Worm (Caenorhabditis elegans): ENCODE results near the gene itr-1.

Gene itr-1

DNA sequence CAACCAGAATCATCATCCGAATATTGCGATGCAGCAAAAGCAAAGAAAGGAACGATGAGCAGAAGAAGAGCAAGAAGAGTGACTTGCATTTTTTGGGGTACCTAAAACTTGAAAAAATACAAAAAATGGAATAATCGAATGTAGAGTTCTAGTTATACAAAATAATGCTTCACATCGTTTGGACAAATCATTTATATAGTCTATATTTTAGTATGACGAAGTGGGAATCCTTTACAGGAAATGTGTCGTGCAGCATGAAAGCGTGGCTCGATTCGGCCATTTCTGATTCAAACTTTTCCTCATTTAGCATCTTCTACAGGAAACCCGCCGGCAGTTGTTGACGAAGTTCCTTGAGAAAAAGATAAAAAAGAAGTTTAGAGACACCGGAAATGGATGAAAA, 32.0 kb upstream of the itr-1 start, which contains the start of gene nlp-20:
TSS of gene nlp-20 (minus strand) at position 101 of the 400 bp plus-strand sequence.
- no peak for TF ChIP-seq nhr-25 (tag; optimal IDR thresholded peaks at IDR 0.05)
- TF ChIP-seq fkh-2 (tag; optimal IDR thresholded peaks at IDR 0.05), result no peak
- TF ChIP-seq elt-1 (tag; optimal IDR thresholded peaks at IDR 0.05), result no peak

DNA sequence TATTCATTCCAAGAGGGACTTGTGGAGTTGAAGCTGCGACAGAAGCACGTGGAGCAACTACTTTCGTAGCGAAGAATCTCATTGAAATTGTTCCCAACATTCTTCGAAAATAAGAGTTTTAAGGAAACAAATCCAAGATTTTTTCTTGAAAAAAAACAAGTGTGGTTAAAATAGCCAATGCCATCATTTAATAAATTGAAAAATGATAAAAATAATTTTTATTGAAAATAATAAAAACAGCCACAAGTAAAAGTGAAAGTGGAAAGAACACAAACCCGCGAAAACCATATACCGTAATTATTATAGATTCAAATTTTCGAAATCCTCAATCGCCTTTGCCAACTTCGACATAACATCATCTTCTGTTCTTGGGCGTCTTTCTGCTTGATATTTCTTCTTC, 28.9 kb upstream of the itr-1 start, which contains the start of gene hmg-5:
TSS of gene hmg-5 (minus strand) at position 101 of the 400 bp plus-strand sequence.
- no peak for TF ChIP-seq fkh-10 (GFP tag; optimal IDR thresholded peaks at IDR 0.05)
- no peak for TF ChIP-seq pha-4 (tag; optimal IDR thresholded peaks at IDR 0.05)
- no peak for TF ChIP-seq tbx-2 (tag; optimal IDR thresholded peaks at IDR 0.05)
- no peak for TF ChIP-seq nhr-11 (tag; optimal IDR thresholded peaks at IDR 0.05)
- no peak for TF ChIP-seq nhr-76 (tag; optimal IDR thresholded peaks at IDR 0.05)
- no peak for TF ChIP-seq elt-2 (tag; optimal IDR thresholded peaks at IDR 0.05)
- no peak for TF ChIP-seq pqm-1 (tag; optimal IDR thresholded peaks at IDR 0.05)

DNA sequence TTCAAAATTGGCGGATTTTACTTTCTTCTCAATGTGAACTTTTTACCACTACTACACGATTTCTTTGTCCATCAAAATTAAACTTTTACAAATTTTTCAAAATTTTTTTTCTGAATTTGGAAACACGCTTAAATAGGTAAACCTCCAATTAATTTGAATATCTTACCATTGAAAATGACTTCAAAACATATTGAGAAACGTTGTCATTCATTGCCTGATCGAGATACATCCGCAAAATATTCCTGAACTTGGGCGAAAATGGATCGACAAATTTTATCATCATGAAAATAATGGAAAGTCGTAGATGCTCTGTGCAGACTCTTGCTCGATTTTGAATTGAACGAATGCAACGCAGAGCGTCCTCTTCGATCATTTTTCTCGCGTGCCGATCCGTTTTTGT, 28.1 kb upstream of the itr-1 start:
- no peak for TF ChIP-seq ceh-16 (tag; optimal IDR thresholded peaks at IDR 0.05)

DNA sequence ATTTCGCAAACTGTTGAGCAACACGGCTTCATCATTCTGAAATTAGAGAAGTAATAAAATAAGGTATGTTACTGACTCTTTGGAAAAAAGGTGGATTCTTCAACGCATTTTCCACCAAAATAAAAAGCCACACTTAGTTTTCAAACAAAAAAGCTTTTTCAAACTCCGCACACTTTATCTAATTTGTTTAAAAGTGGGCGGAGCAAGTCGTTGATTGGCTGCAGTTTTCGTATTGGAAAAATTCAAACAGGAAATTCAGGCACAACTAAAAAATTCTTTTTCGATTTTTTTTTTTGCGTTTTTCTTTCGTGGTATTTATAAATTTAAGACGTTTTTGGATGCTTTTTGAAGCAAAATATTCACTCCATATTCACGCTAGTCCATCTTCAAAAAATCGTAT, 24.5 kb upstream of the itr-1 start:
- TF ChIP-seq ceh-82 (tag; optimal IDR thresholded peaks at IDR 0.05) (no peak), nfya-1 (tag; optimal IDR thresholded peaks at IDR 0.05; ENCODE audit: insufficient read depth) (peak; percentile 69)

DNA sequence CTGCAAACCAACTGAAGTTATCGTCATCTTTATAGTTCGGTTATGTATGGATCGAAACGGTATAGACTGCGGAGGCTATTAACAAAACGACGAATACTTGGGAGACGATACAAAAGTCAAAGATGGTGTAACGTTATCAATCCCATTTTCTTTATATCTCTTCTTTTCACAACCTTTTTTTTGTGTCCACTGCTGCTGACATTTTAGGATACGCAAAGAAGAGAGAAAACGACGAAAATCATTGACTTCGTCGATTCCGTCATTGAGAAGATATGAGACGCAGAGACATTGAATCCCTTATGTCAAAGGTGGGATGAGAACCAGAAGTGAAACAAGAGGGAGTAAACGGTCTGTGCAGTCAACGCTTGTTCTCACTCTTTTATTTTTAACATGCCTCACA, 23.9 kb upstream of the itr-1 start, which contains the start of gene cima-1:
TSS of gene cima-1 (plus strand) at position 340 of the 400 bp plus-strand sequence.
- TF ChIP-seq eor-1 (tag; optimal IDR thresholded peaks at IDR 0.05) (no peak), nhr-25 (tag; optimal IDR thresholded peaks at IDR 0.05) (peak; percentile 12), nhr-23 (tag; optimal IDR thresholded peaks at IDR 0.05) (peak; percentile 13)

DNA sequence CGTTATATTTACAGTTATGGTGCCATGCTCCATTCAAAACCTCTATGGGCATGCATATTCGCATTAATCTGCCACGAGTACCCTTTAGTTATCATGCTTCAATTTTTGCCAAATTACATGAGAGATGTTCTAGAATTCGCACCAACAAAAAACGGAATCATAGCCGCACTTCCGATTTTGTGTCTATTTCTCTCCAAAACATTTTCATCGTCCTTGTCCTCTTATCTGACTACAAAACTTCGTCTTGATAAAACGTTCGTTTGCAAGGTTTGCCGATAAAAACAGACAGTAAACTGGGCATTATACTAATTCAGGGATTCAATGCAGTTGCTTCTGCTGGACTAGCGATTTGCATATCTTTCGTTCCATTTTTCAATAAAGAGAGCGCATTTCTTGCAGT, 21.8 kb upstream of the itr-1 start:
- TF ChIP-seq elt-2 (tag; optimal IDR thresholded peaks at IDR 0.05), result peak; percentile 38
- no peak for TF ChIP-seq hmg-11 (tag; optimal IDR thresholded peaks at IDR 0.05)

DNA sequence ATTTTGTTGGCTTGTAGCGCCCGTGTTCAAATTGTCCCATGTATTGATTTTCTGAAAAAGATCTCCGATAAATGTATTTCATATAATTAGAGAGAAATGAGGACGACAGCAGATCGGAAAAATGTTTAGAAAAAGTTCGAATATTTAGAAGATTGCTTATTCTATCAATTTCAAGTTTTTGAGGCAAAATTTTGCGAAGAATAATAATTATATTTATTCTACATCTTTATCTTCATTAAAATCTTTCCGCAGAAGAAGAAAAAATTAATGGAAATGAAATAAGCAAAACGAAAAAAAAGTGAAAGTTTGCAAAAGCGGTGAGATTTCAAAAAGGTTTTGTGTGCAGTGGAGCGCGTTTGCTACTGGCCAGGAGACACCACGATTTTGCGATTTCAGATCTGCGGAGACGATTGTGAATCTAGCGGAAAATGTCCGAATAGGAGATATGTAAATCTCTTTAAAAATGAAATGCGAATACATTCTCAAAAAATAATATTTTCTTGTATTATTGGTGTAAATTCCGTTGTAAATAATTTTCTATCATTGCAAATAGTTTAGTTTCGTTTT, 20.7 kb upstream of the itr-1 start, which contains the start of gene nrde-4:
TSS of gene nrde-4 (minus strand) at position 51 of the 567 bp plus-strand sequence.
- peak; percentile 85 for TF ChIP-seq lin-15B (tag; optimal IDR thresholded peaks at IDR 0.05)
- TF ChIP-seq pha-4 (tag; optimal IDR thresholded peaks at IDR 0.05), result peak; percentile 85
- peak; percentile 21 for TF ChIP-seq skn-1 (tag; optimal IDR thresholded peaks at IDR 0.05)
- no peak for TF ChIP-seq ztf-4 (tag; optimal IDR thresholded peaks at IDR 0.05)
- TF ChIP-seq aly-2 (tag; optimal IDR thresholded peaks at IDR 0.05), result no peak
- TF ChIP-seq zag-1 (tag; optimal IDR thresholded peaks at IDR 0.05), result no peak
- no peak for TF ChIP-seq unc-39 (tag; optimal IDR thresholded peaks at IDR 0.05)
- peak; percentile 78 for TF ChIP-seq nfya-1 (tag; optimal IDR thresholded peaks at IDR 0.05; ENCODE audit: insufficient read depth)
- TF ChIP-seq nhr-23 (tag; optimal IDR thresholded peaks at IDR 0.05), result peak; percentile 77
- no peak for TF ChIP-seq nhr-67 (tag; optimal IDR thresholded peaks at IDR 0.05)
- TF ChIP-seq nhr-43 (tag; optimal IDR thresholded peaks at IDR 0.05; ENCODE audit: poor library complexity, severe bottlenecking), result peak; percentile 43
- peak in 1 of 3 experiments; percentile 25 for TF ChIP-seq elt-3 (tag; optimal IDR thresholded peaks at IDR 0.05)
- no peak for TF ChIP-seq eor-1 (tag; optimal IDR thresholded peaks at IDR 0.05)
- no peak for TF ChIP-seq egl-27 (tag; optimal IDR thresholded peaks at IDR 0.05)
- TF ChIP-seq daf-12 (tag; optimal IDR thresholded peaks at IDR 0.05), result no peak
- TF ChIP-seq nhr-28 (tag; optimal IDR thresholded peaks at IDR 0.05), result no peak
- no peak for TF ChIP-seq ama-1 (optimal IDR thresholded peaks at IDR 0.05)
- TF ChIP-seq lsy-12 (tag; optimal IDR thresholded peaks at IDR 0.05), result no peak
- peak; percentile 30 for TF ChIP-seq R02D3.7 (tag; optimal IDR thresholded peaks at IDR 0.05)
- TF ChIP-seq ZK546.5 (tag; optimal IDR thresholded peaks at IDR 0.05), result no peak
- no peak for TF ChIP-seq jun-1 (tag; optimal IDR thresholded peaks at IDR 0.05)
- peak; percentile 69 for TF ChIP-seq lin-39 (tag; optimal IDR thresholded peaks at IDR 0.05)
- TF ChIP-seq tbx-2 (tag; optimal IDR thresholded peaks at IDR 0.05), result no peak
- TF ChIP-seq pqm-1 (tag; optimal IDR thresholded peaks at IDR 0.05), result peak; percentile 27
- TF ChIP-seq hmg-11 (tag; optimal IDR thresholded peaks at IDR 0.05), result peak; percentile 52
- no peak for TF ChIP-seq mdl-1 (tag; optimal IDR thresholded peaks at IDR 0.05)
- TF ChIP-seq ceh-9 (tag; optimal IDR thresholded peaks at IDR 0.05), result no peak
- TF ChIP-seq nhr-25 (tag; optimal IDR thresholded peaks at IDR 0.05), result peak; percentile 84
- peak; percentile 30 for TF ChIP-seq elt-1 (tag; optimal IDR thresholded peaks at IDR 0.05)
- TF ChIP-seq ceh-28 (tag; optimal IDR thresholded peaks at IDR 0.05), result no peak
- TF ChIP-seq ceh-16 (tag; optimal IDR thresholded peaks at IDR 0.05), result no peak
- no peak for TF ChIP-seq nhr-11 (tag; optimal IDR thresholded peaks at IDR 0.05)
- TF ChIP-seq ceh-82 (tag; optimal IDR thresholded peaks at IDR 0.05), result no peak
- TF ChIP-seq nhr-237 (tag; optimal IDR thresholded peaks at IDR 0.05), result no peak
- TF ChIP-seq unc-62 (GFP tag; optimal IDR thresholded peaks at IDR 0.05), result no peak

Measured in whole organism, L3 larva.